Fruit fly (Drosophila melanogaster): Measurements from ENCODE around the gene Rrp45.

DNA sequence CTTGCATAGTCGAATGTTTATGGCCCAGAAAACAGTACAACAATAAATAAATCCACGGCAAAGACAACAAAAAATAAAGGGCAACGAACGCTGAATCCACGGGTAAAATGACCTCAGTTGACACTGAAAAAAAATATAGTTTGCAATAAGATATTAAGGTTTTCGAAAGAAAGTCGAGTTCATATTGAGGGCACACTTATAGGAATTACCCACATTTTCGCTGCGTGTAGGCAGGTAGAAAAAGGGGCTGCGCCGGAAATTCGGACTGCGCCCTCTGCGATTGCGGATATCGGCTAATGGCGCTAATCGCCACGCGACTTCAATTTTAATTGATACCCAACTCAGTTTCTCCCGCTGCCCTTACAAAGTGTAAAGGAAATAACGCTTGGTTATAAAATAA lies 17.6 kb upstream of the Rrp45 start:
- TF ChIP-seq CG9948 (tag; optimal IDR thresholded peaks at IDR 0.05) (no peak), CG8159 (tag; optimal IDR thresholded peaks at IDR 0.05) (no peak), CG4496 (GFP tag; IDR thresholded peaks at IDR 0.05) (no peak), CG32121 (GFP tag; IDR thresholded peaks at IDR 0.05) (no peak), rn (GFP tag; IDR thresholded peaks at IDR 0.05) (no peak), Snoo (tag; optimal IDR thresholded peaks at IDR 0.05) (no peak), CG10348 (GFP tag; IDR thresholded peaks at IDR 0.05) (no peak)

Measured in whole organism, pupa.